Fruit fly (Drosophila melanogaster) whole organism, embryonic: ENCODE measurements around the gene Cdc16.
A peak's percentile ranks its signal among the peaks of the same experiment; 100 is the strongest.

Experiments
- Abd-B ChIP-seq: fragments of 200-800 bp; sonication (Bioruptor generic); optimal IDR thresholded peaks from 2 replicates; lab custom pipeline; 2018; ENCODE audit warnings: missing biosample characterization, mild to moderate bottlenecking, missing genetic modification characterization, moderate library complexity
- B-H1 ChIP-seq: fragments of 200-800 bp; sonication (Bioruptor generic); IDR thresholded peaks from 3 replicates; pipeline ENCODE4 v1.3.6; 2022; ENCODE audit warnings: missing biosample characterization, missing genetic modification characterization
- Bgb ChIP-seq: fragments of 200-800 bp; sonication (Bioruptor generic); IDR thresholded peaks from 2 replicates; pipeline ENCODE4 v1.3.6; 2022; ENCODE audit warnings: missing biosample characterization, missing genetic modification characterization; ENCODE audit not compliant: partially characterized antibody
- C15 ChIP-seq: fragments of 200-800 bp; sonication (Bioruptor generic); IDR thresholded peaks from 3 replicates; pipeline ENCODE4 v1.3.6; 2022; ENCODE audit warnings: missing biosample characterization, missing genetic modification characterization
- CG10431 ChIP-seq: fragments of 200-800 bp; sonication (Bioruptor generic); optimal IDR thresholded peaks from 3 replicates; lab custom pipeline; 2018; ENCODE audit warnings: missing biosample characterization, mild to moderate bottlenecking, missing genetic modification characterization
- CG11695 ChIP-seq: fragments of 200-800 bp; sonication (Bioruptor generic); IDR thresholded peaks from 3 replicates; pipeline ENCODE4 v1.3.6; 2022; ENCODE audit warnings: missing biosample characterization, missing genetic modification characterization
- CG11696 ChIP-seq: fragments of 200-800 bp; sonication (Bioruptor generic); IDR thresholded peaks from 2 replicates; pipeline ENCODE4 v1.3.6; 2022; ENCODE audit warnings: missing biosample characterization, missing genetic modification characterization
- CG13424 ChIP-seq: fragments of 200-800 bp; sonication (Bioruptor generic); optimal IDR thresholded peaks from 2 replicates; lab custom pipeline; 2019; ENCODE audit warnings: missing biosample characterization, mild to moderate bottlenecking, missing genetic modification characterization, moderate library complexity
- CG15514 ChIP-seq: fragments of 200-800 bp; sonication (Bioruptor generic); optimal IDR thresholded peaks from 3 replicates; lab custom pipeline; 2017; ENCODE audit warnings: missing biosample characterization, missing genetic modification characterization, mild to moderate bottlenecking, moderate library complexity, missing genetic modification reagents
- CG16815 ChIP-seq: fragments of 200-800 bp; sonication (Bioruptor generic); optimal IDR thresholded peaks from 3 replicates; lab custom pipeline; 2017; ENCODE audit warnings: missing biosample characterization, mild to moderate bottlenecking, missing genetic modification characterization
- CG18599 ChIP-seq: fragments of 200-800 bp; sonication (Bioruptor generic); optimal IDR thresholded peaks from 3 replicates; lab custom pipeline; 2017; ENCODE audit warnings: missing biosample characterization, missing genetic modification characterization, mild to moderate bottlenecking, moderate library complexity, missing genetic modification reagents
- CG3163 ChIP-seq: fragments of 200-800 bp; sonication (Bioruptor generic); optimal IDR thresholded peaks from 3 replicates; lab custom pipeline; 2016; ENCODE audit warnings: missing biosample characterization, missing genetic modification characterization
- CG3726 ChIP-seq: fragments of 200-800 bp; sonication (Bioruptor generic); IDR thresholded peaks from 3 replicates; pipeline ENCODE4, ENCODE4 v1.3.6; 2022; ENCODE audit warnings: missing biosample characterization, missing genetic modification characterization
- CG4424 ChIP-seq: fragments of 200-800 bp; sonication (Bioruptor generic); optimal IDR thresholded peaks from 3 replicates; lab custom pipeline; 2016; ENCODE audit warnings: missing biosample characterization, missing genetic modification characterization
- CG7786 ChIP-seq: fragments of 200-800 bp; sonication (Bioruptor generic); optimal IDR thresholded peaks from 2 replicates; lab custom pipeline; 2016; ENCODE audit warnings: missing biosample characterization, missing genetic modification characterization
- CG9817 ChIP-seq: fragments of 200-800 bp; sonication (Bioruptor generic); optimal IDR thresholded peaks from 2 replicates; lab custom pipeline; 2018; ENCODE audit warnings: missing biosample characterization, mild to moderate bottlenecking, missing genetic modification characterization, moderate library complexity
- Dek ChIP-seq: fragments of 200-800 bp; sonication (Bioruptor generic); optimal IDR thresholded peaks from 3 replicates; lab custom pipeline; 2019; ENCODE audit warnings: missing biosample characterization, mild to moderate bottlenecking, missing genetic modification characterization, moderate library complexity
- Drgx ChIP-seq: fragments of 200-800 bp; sonication (Bioruptor generic); IDR thresholded peaks from 2 replicates; pipeline ENCODE4 v1.3.6; 2022; ENCODE audit warnings: missing biosample characterization, missing genetic modification characterization
- ERR ChIP-seq: fragments of 200-800 bp; sonication (Bioruptor generic); optimal IDR thresholded peaks from 2 replicates; lab custom pipeline; 2016; ENCODE audit warnings: missing biosample characterization, missing genetic modification characterization
- GATAe ChIP-seq: fragments of 200-800 bp; sonication (Bioruptor generic); conservative IDR thresholded peaks from 2 replicates; pipeline ENCODE4 v1.3.6; 2022; ENCODE audit warnings: missing biosample characterization, missing genetic modification characterization
- Hmx ChIP-seq: fragments of 200-800 bp; sonication (Bioruptor generic); optimal IDR thresholded peaks from 2 replicates; lab custom pipeline; 2016; ENCODE audit warnings: missing biosample characterization, missing genetic modification characterization
- Kr ChIP-seq: fragments of 200-800 bp; sonication (Bioruptor generic); optimal IDR thresholded peaks from 2 replicates; lab custom pipeline; 2017; ENCODE audit warnings: missing biosample characterization, mild to moderate bottlenecking, missing genetic modification characterization
- Mad ChIP-seq: fragments of 200-800 bp; sonication (Bioruptor generic); optimal IDR thresholded peaks from 2 replicates; lab custom pipeline; 2016; ENCODE audit warnings: missing biosample characterization, missing genetic modification characterization
- NC2α ChIP-seq: fragments of 200-800 bp; sonication (Bioruptor generic); optimal IDR thresholded peaks from 2 replicates; lab custom pipeline; 2016; ENCODE audit warnings: missing biosample characterization, missing genetic modification characterization
- Oli ChIP-seq: fragments of 200-800 bp; sonication (Bioruptor generic); optimal IDR thresholded peaks from 2 replicates; lab custom pipeline; 2018; ENCODE audit warnings: missing biosample characterization, mild to moderate bottlenecking, missing genetic modification characterization, moderate library complexity
- Opbp ChIP-seq: fragments of 200-800 bp; sonication (Bioruptor generic); IDR thresholded peaks from 3 replicates; pipeline ENCODE4 v1.3.6; 2022; ENCODE audit warnings: missing biosample characterization, missing genetic modification characterization; ENCODE audit not compliant: partially characterized antibody
- Rfx ChIP-seq: fragments of 200-800 bp; sonication (Bioruptor generic); IDR thresholded peaks from 2 replicates; pipeline ENCODE4 v1.3.6; 2022; ENCODE audit warnings: missing biosample characterization, missing genetic modification characterization
- Scr ChIP-seq: fragments of 200-800 bp; sonication (Bioruptor generic); IDR thresholded peaks from 2 replicates; pipeline ENCODE4 v1.3.6; 2022; ENCODE audit warnings: missing biosample characterization, missing genetic modification characterization; ENCODE audit not compliant: partially characterized antibody
- Six4 ChIP-seq: fragments of 200-800 bp; sonication (Bioruptor generic); optimal IDR thresholded peaks from 2 replicates; lab custom pipeline; 2016; ENCODE audit warnings: missing biosample characterization, missing genetic modification characterization
- Sox100B ChIP-seq: fragments of 200-800 bp; sonication (Bioruptor generic); optimal IDR thresholded peaks from 3 replicates; lab custom pipeline; 2018; ENCODE audit warnings: missing biosample characterization, mild to moderate bottlenecking, missing genetic modification characterization
- Vsx1 ChIP-seq: fragments of 200-800 bp; sonication (Bioruptor generic); optimal IDR thresholded peaks from 2 replicates; lab custom pipeline; 2017; ENCODE audit warnings: missing biosample characterization, mild to moderate bottlenecking, missing genetic modification characterization, missing genetic modification reagents
- al ChIP-seq: fragments of 200-800 bp; sonication (Bioruptor generic); IDR thresholded peaks from 2 replicates; pipeline ENCODE4 v1.3.6; 2022; ENCODE audit warnings: missing biosample characterization, missing genetic modification characterization
- bcd ChIP-seq: fragments of 200-800 bp; sonication (Bioruptor generic); optimal IDR thresholded peaks from 2 replicates; lab custom pipeline; 2017; ENCODE audit warnings: missing biosample characterization, mild to moderate bottlenecking, missing genetic modification characterization
- bowl ChIP-seq: fragments of 200-800 bp; sonication (Bioruptor generic); IDR thresholded peaks from 2 replicates; pipeline ENCODE4 v1.3.6; 2022; ENCODE audit warnings: missing biosample characterization, missing genetic modification characterization
- cg ChIP-seq: fragments of 200-800 bp; sonication (Bioruptor generic); optimal IDR thresholded peaks from 3 replicates; lab custom pipeline; 2019; ENCODE audit warnings: missing biosample characterization, mild to moderate bottlenecking, missing genetic modification characterization, moderate library complexity
- crp ChIP-seq, 2 experiments: fragments of 200-800 bp; sonication (Bioruptor generic); optimal IDR thresholded peaks; 2 replicates in 1 of 2; 3 replicates in 1 of 2; lab custom pipeline; 2017; ENCODE audit warnings: missing biosample characterization in 2 of 2, missing genetic modification characterization in 2 of 2, mild to moderate bottlenecking in 1 of 2, moderate library complexity in 1 of 2
- fru ChIP-seq: fragments of >200 bp; optimal IDR thresholded peaks from 2 replicates; lab custom pipeline; 2017
- gcm2 ChIP-seq: fragments of 200-800 bp; sonication (Bioruptor generic); optimal IDR thresholded peaks from 2 replicates; lab custom pipeline; 2016; ENCODE audit warnings: missing biosample characterization, missing genetic modification characterization
- jumu ChIP-seq: fragments of 200-800 bp; sonication (Bioruptor generic); optimal IDR thresholded peaks from 3 replicates; lab custom pipeline; 2016; ENCODE audit warnings: missing biosample characterization, missing genetic modification characterization
- lbe ChIP-seq: fragments of 200-800 bp; sonication (Bioruptor generic); optimal IDR thresholded peaks from 2 replicates; lab custom pipeline; 2016; ENCODE audit warnings: missing biosample characterization, mild to moderate bottlenecking, missing genetic modification characterization
- mam ChIP-seq: fragments of 200-800 bp; sonication (Bioruptor generic); optimal IDR thresholded peaks from 3 replicates; lab custom pipeline; 2016; ENCODE audit warnings: missing biosample characterization, missing genetic modification characterization
- mirr ChIP-seq: fragments of 200-800 bp; sonication (Bioruptor generic); optimal IDR thresholded peaks from 3 replicates; lab custom pipeline; 2018; ENCODE audit warnings: missing biosample characterization, mild to moderate bottlenecking, missing genetic modification characterization
- mld ChIP-seq: fragments of 200-800 bp; sonication (Bioruptor generic); IDR thresholded peaks from 3 replicates; pipeline ENCODE4 v1.3.6; 2022; ENCODE audit warnings: missing biosample characterization, missing genetic modification characterization; ENCODE audit not compliant: partially characterized antibody
- nau ChIP-seq: fragments of 200-800 bp; sonication (Bioruptor generic); optimal IDR thresholded peaks from 3 replicates; lab custom pipeline; 2017; ENCODE audit warnings: missing biosample characterization, mild to moderate bottlenecking, missing genetic modification characterization, missing genetic modification reagents
- nmo ChIP-seq: fragments of 200-800 bp; sonication (Bioruptor generic); optimal IDR thresholded peaks from 2 replicates; lab custom pipeline; 2018; ENCODE audit warnings: missing biosample characterization, mild to moderate bottlenecking, missing genetic modification characterization, moderate library complexity
- ranshi ChIP-seq: fragments of 200-800 bp; sonication (Bioruptor generic); IDR thresholded peaks from 2 replicates; pipeline ENCODE4 v1.3.6; 2022; ENCODE audit warnings: missing biosample characterization, missing genetic modification characterization
- sob ChIP-seq: fragments of 200-800 bp; sonication (Bioruptor generic); IDR thresholded peaks from 2 replicates; pipeline ENCODE4 v1.3.6; 2022; ENCODE audit warnings: missing biosample characterization, missing genetic modification characterization
- stc ChIP-seq: fragments of 200-800 bp; sonication (Bioruptor generic); IDR thresholded peaks from 2 replicates; pipeline ENCODE4 v1.3.6; 2022; ENCODE audit warnings: missing biosample characterization, missing genetic modification characterization
- sug ChIP-seq: fragments of 200-800 bp; optimal IDR thresholded peaks from 2 replicates; lab custom pipeline; 2019; ENCODE audit warnings: missing biosample characterization, mild to moderate bottlenecking, missing genetic modification characterization, moderate library complexity
- ttk ChIP-seq: fragments of 200-800 bp; sonication (Bioruptor generic); IDR thresholded peaks from 2 replicates; pipeline ENCODE4 v2.1.2; 2022; ENCODE audit warnings: missing biosample characterization, missing genetic modification characterization

Cdc16 gene

DNA sequence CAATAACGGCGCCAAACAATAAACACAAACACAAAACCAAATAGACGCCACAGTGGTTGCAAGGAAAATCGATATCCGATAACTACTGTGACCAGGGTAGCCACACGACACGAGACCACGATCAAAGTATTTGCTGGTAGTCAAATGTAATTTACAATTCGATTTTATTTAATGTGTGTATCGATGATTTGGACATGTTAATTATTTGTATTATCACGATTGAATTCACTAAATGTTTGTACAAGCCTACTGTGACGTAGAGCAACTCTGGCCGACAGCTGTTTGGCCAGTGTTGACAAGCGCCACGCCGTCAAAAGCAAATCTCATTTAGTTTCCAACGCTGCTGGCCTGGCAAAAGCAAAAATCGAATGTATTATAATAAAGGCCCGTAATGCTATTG, 29.7 kb upstream of the Cdc16 start, which contains the start of the genes Rad60 and EloA (continued):
- TF ChIP-seq nau (GFP tag; lab: Kevin White, UChicago) (peak; percentile 80), mld (GFP tag; lab: Robert Waterston, UW) (no peak), Oli (tag; lab: Kevin White, UChicago) (peak; percentile 59), CG3163 (GFP tag; lab: Kevin White, UChicago) (peak; percentile 58), Six4 (GFP tag; lab: Kevin White, UChicago) (peak; percentile 81), CG10431 (peak; percentile 50), CG11695 (peak; percentile 54; the same call in 2 of the 3 replicates), cg (GFP tag; lab: Kevin White, UChicago) (peak; percentile 42), ERR (peak; percentile 86), GATAe (GFP tag; lab: Robert Waterston, UW) (no peak), sug (tag; lab: Kevin White, UChicago) (peak; percentile 65), ranshi (GFP tag; lab: Robert Waterston, UW) (peak; percentile 49; the same call in 1 of the 2 replicates), gcm2 (GFP tag; lab: Kevin White, UChicago) (peak; percentile 71), Kr (GFP tag; lab: Kevin White, UChicago) (no peak), al (GFP tag; lab: Robert Waterston, UW) (peak; percentile 65; the same call in 1 of the 2 replicates), bowl (GFP tag; lab: Robert Waterston, UW) (no peak), Scr (GFP tag; lab: Robert Waterston, UW) (peak; percentile 71), crp (GFP tag; optimal IDR thresholded peaks at IDR 0.05; lab: Kevin White, UChicago) (peak; percentile 97 to 98), CG15514 (GFP tag; lab: Kevin White, UChicago) (peak; percentile 80), CG18599 (GFP tag; lab: Kevin White, UChicago) (peak; percentile 78), C15 (GFP tag; lab: Robert Waterston, UW) (no peak), stc (GFP tag; lab: Robert Waterston, UW) (no peak), Opbp (GFP tag; lab: Robert Waterston, UW) (peak; percentile 56), Dek (tag; lab: Kevin White, UChicago) (no peak), CG4424 (GFP tag; lab: Kevin White, UChicago) (peak; percentile 73), ttk (no peak), CG11696 (GFP tag; lab: Robert Waterston, UW) (no peak), sob (GFP tag; lab: Robert Waterston, UW) (peak; percentile 87), CG7786 (GFP tag; lab: Kevin White, UChicago) (peak; percentile 82), NC2α (GFP tag; lab: Kevin White, UChicago) (peak; percentile 67), CG13424 (tag; lab: Kevin White, UChicago) (peak; percentile 66), jumu (peak; percentile 88), Drgx (GFP tag; lab: Robert Waterston, UW) (peak; percentile 60), Hmx (GFP tag; lab: Kevin White, UChicago) (peak; percentile 20), CG3726 (no peak), mam (peak; percentile 91), Rfx (GFP tag; lab: Robert Waterston, UW) (peak; percentile 83), lbe (peak; percentile 67), mirr (GFP tag; lab: Kevin White, UChicago) (peak; percentile 72), Vsx1 (GFP tag; lab: Kevin White, UChicago) (no peak), CG16815 (peak; percentile 38), Bgb (GFP tag; lab: Robert Waterston, UW) (peak; percentile 74), B-H1 (peak; percentile 51; the same call in 2 of the 3 replicates), Abd-B (GFP tag; lab: Kevin White, UChicago) (peak; percentile 47), nmo (GFP tag; lab: Kevin White, UChicago) (peak; percentile 80), Sox100B (GFP tag; lab: Kevin White, UChicago) (peak; percentile 49), CG9817 (tag; lab: Kevin White, UChicago) (peak; percentile 68), fru (no peak), bcd (GFP tag; lab: Kevin White, UChicago) (peak; percentile 59), Mad (GFP tag; lab: Kevin White, UChicago) (peak; percentile 79)
